Worm (Caenorhabditis elegans): ENCODE data around the gene kbp-2.

kbp-2 gene

ce11 chrIII:4903784-4904183 is at the start of gene kbp-2:
Gene kbp-2, minus strand, starts transcription at chrIII:4903884.
- TF ChIP-seq aly-2 (tag; optimal IDR thresholded peaks at IDR 0.05) (no peak), nhr-67 (tag; optimal IDR thresholded peaks at IDR 0.05) (no peak)

- TF ChIP-seq lin-15B (tag; optimal IDR thresholded peaks at IDR 0.05) (no peak), nfya-1 (tag; optimal IDR thresholded peaks at IDR 0.05; ENCODE audit: insufficient read depth) (peak; percentile 94), sea-2 (GFP tag; optimal IDR thresholded peaks at IDR 0.05) (no peak), fkh-10 (GFP tag; optimal IDR thresholded peaks at IDR 0.05) (no peak)
These were observed 49.3 kb upstream of the kbp-2 start for ce11 chrIII:4952970-4953369.

ce11 chrIII:4951824-4952223 is 48.1 kb upstream of the kbp-2 start, which contains the start of gene flh-2:
Gene flh-2, plus strand, starts transcription at chrIII:4952124.
- TF ChIP-seq nhr-76 (tag; optimal IDR thresholded peaks at IDR 0.05) (no peak), pha-4 (tag; optimal IDR thresholded peaks at IDR 0.05) (no peak), ZK546.5 (tag; optimal IDR thresholded peaks at IDR 0.05) (no peak), sea-2 (GFP tag; optimal IDR thresholded peaks at IDR 0.05) (no peak), fkh-10 (GFP tag; optimal IDR thresholded peaks at IDR 0.05) (no peak), egl-5 (tag; optimal IDR thresholded peaks at IDR 0.05) (no peak), pqm-1 (tag; optimal IDR thresholded peaks at IDR 0.05) (no peak), lin-39 (tag; optimal IDR thresholded peaks at IDR 0.05) (no peak), mdl-1 (tag; optimal IDR thresholded peaks at IDR 0.05) (no peak), nfya-1 (tag; optimal IDR thresholded peaks at IDR 0.05; ENCODE audit: insufficient read depth) (no peak), nhr-23 (tag; optimal IDR thresholded peaks at IDR 0.05) (no peak), fos-1 (tag; optimal IDR thresholded peaks at IDR 0.05) (no peak)

- TF ChIP-seq eor-1 (tag; optimal IDR thresholded peaks at IDR 0.05): no peak
- TF ChIP-seq fos-1 (tag; optimal IDR thresholded peaks at IDR 0.05): no peak
- TF ChIP-seq pqm-1 (tag; optimal IDR thresholded peaks at IDR 0.05): no peak
- no peak for TF ChIP-seq sea-2 (GFP tag; optimal IDR thresholded peaks at IDR 0.05)
- no peak for TF ChIP-seq daf-12 (tag; optimal IDR thresholded peaks at IDR 0.05)
- TF ChIP-seq ZK546.5 (tag; optimal IDR thresholded peaks at IDR 0.05): no peak
- peak; percentile 43 for TF ChIP-seq nfya-1 (tag; optimal IDR thresholded peaks at IDR 0.05; ENCODE audit: insufficient read depth)
- TF ChIP-seq snpc-4 (tag; optimal IDR thresholded peaks at IDR 0.05): no peak
- no peak for TF ChIP-seq elt-2 (tag; optimal IDR thresholded peaks at IDR 0.05)
- no peak for TF ChIP-seq mml-1 (tag; optimal IDR thresholded peaks at IDR 0.05)
- peak; percentile 66 for TF ChIP-seq lin-39 (tag; optimal IDR thresholded peaks at IDR 0.05)
- TF ChIP-seq fkh-2 (tag; optimal IDR thresholded peaks at IDR 0.05): no peak
- TF ChIP-seq hmg-11 (tag; optimal IDR thresholded peaks at IDR 0.05): peak; percentile 6
- TF ChIP-seq egl-5 (tag; optimal IDR thresholded peaks at IDR 0.05): peak; percentile 26
- TF ChIP-seq nhr-28 (tag; optimal IDR thresholded peaks at IDR 0.05): no peak
- TF ChIP-seq ceh-9 (tag; optimal IDR thresholded peaks at IDR 0.05): no peak
- no peak for TF ChIP-seq ceh-16 (tag; optimal IDR thresholded peaks at IDR 0.05)
- TF ChIP-seq R02D3.7 (tag; optimal IDR thresholded peaks at IDR 0.05): no peak
- no peak for TF ChIP-seq nhr-23 (tag; optimal IDR thresholded peaks at IDR 0.05)
- no peak for TF ChIP-seq nhr-76 (tag; optimal IDR thresholded peaks at IDR 0.05)
- no peak for TF ChIP-seq unc-62 (GFP tag; optimal IDR thresholded peaks at IDR 0.05)
- TF ChIP-seq elt-3 (tag; optimal IDR thresholded peaks at IDR 0.05): no peak
- no peak for TF ChIP-seq pha-4 (tag; optimal IDR thresholded peaks at IDR 0.05)
- TF ChIP-seq mdl-1 (tag; optimal IDR thresholded peaks at IDR 0.05): no peak
- TF ChIP-seq unc-39 (tag; optimal IDR thresholded peaks at IDR 0.05): no peak
- TF ChIP-seq ceh-28 (tag; optimal IDR thresholded peaks at IDR 0.05): no peak
- TF ChIP-seq nhr-237 (tag; optimal IDR thresholded peaks at IDR 0.05): no peak
These were observed 47.5 kb upstream of the kbp-2 start for ce11 chrIII:4951210-4951609.

ce11 chrIII:4950345-4950744 is 46.7 kb upstream of the kbp-2 start:
- TF ChIP-seq fos-1 (tag; optimal IDR thresholded peaks at IDR 0.05) (no peak), nhr-43 (tag; optimal IDR thresholded peaks at IDR 0.05; ENCODE audit: poor library complexity, severe bottlenecking) (no peak), unc-62 (GFP tag; optimal IDR thresholded peaks at IDR 0.05) (no peak), ceh-28 (tag; optimal IDR thresholded peaks at IDR 0.05) (no peak), pha-4 (tag; optimal IDR thresholded peaks at IDR 0.05) (peak; percentile 16), mml-1 (tag; optimal IDR thresholded peaks at IDR 0.05) (no peak), skn-1 (tag; optimal IDR thresholded peaks at IDR 0.05) (no peak), ceh-82 (tag; optimal IDR thresholded peaks at IDR 0.05) (no peak), ZK546.5 (tag; optimal IDR thresholded peaks at IDR 0.05) (no peak), ama-1 (optimal IDR thresholded peaks at IDR 0.05) (no peak), lin-39 (tag; optimal IDR thresholded peaks at IDR 0.05) (peak; percentile 65), nhr-28 (tag; optimal IDR thresholded peaks at IDR 0.05) (no peak), mdl-1 (tag; optimal IDR thresholded peaks at IDR 0.05) (no peak), lsy-12 (tag; optimal IDR thresholded peaks at IDR 0.05) (no peak), elt-2 (tag; optimal IDR thresholded peaks at IDR 0.05) (no peak), fkh-2 (tag; optimal IDR thresholded peaks at IDR 0.05) (no peak), egl-27 (tag; optimal IDR thresholded peaks at IDR 0.05) (no peak), nhr-11 (tag; optimal IDR thresholded peaks at IDR 0.05) (peak; percentile 17), daf-12 (tag; optimal IDR thresholded peaks at IDR 0.05) (no peak), lin-15B (tag; optimal IDR thresholded peaks at IDR 0.05) (peak; percentile 37), ztf-11 (tag; optimal IDR thresholded peaks at IDR 0.05) (no peak), elt-1 (tag; optimal IDR thresholded peaks at IDR 0.05) (no peak), nfya-1 (tag; optimal IDR thresholded peaks at IDR 0.05; ENCODE audit: insufficient read depth) (peak; percentile 86), nhr-76 (tag; optimal IDR thresholded peaks at IDR 0.05) (no peak), nhr-25 (tag; optimal IDR thresholded peaks at IDR 0.05) (no peak), ceh-9 (tag; optimal IDR thresholded peaks at IDR 0.05) (no peak), snpc-4 (tag; optimal IDR thresholded peaks at IDR 0.05) (peak; percentile 18), sea-2 (GFP tag; optimal IDR thresholded peaks at IDR 0.05) (no peak), hmg-11 (tag; optimal IDR thresholded peaks at IDR 0.05) (peak; percentile 58), nhr-23 (tag; optimal IDR thresholded peaks at IDR 0.05) (no peak), eor-1 (tag; optimal IDR thresholded peaks at IDR 0.05) (no peak), nhr-67 (tag; optimal IDR thresholded peaks at IDR 0.05) (no peak)

Data from whole organism, L3 larva.